Worm (Caenorhabditis elegans): ENCODE data around the gene R05F9.9.
"Not testable (repeated sequence)": the region's sequence is repeated elsewhere in the genome, so short reads cannot be mapped to it uniquely, and the experiment has no call there.

The R05F9.9 gene

DNA sequence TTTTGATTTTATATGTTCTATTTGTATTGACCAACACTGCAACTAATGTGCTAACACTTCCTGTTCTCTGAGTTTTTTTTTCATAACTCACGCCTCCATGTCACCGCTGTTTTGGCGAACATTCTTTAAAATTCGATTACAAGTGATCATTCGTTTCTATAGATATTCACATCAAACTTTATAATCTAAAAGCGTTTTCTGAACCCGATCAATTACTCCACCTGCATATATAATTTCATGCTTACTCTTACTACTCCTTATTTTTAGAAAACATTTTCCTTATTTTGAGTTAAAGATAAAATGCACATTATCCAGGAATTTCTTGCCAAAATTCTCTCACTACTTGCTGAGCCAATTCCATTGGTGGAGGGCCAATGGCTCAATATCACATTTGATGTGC is 15.9 kb downstream of the R05F9.9 start, which contains the start of gene R05F9.7:
R05F9.7 (plus strand) TSS at position 301 of the 400 bp plus-strand sequence.
- TF ChIP-seq unc-62 (GFP tag; optimal IDR thresholded peaks at IDR 0.05): no peak

ce11 chrII:4884403-4884802 is 17.5 kb downstream of the R05F9.9 start:
- no peak for TF ChIP-seq unc-62 (GFP tag; optimal IDR thresholded peaks at IDR 0.05)

- TF ChIP-seq unc-62 (GFP tag; optimal IDR thresholded peaks at IDR 0.05): no peak
These were observed 18.5 kb downstream of the R05F9.9 start, which contains the start of gene gst-8 for ce11 chrII:4883412-4883811. Gene gst-8, plus strand, starts transcription at chrII:4883712.

ce11 chrII:4882498-4882897 is 19.4 kb downstream of the R05F9.9 start:
- TF ChIP-seq unc-62 (GFP tag; optimal IDR thresholded peaks at IDR 0.05): no peak

- no peak for TF ChIP-seq unc-62 (GFP tag; optimal IDR thresholded peaks at IDR 0.05)
These were observed 20.2 kb downstream of the R05F9.9 start, which contains the start of gene gst-7 for ce11 chrII:4881727-4882126. Gene gst-7, plus strand, starts transcription at chrII:4882062.

DNA sequence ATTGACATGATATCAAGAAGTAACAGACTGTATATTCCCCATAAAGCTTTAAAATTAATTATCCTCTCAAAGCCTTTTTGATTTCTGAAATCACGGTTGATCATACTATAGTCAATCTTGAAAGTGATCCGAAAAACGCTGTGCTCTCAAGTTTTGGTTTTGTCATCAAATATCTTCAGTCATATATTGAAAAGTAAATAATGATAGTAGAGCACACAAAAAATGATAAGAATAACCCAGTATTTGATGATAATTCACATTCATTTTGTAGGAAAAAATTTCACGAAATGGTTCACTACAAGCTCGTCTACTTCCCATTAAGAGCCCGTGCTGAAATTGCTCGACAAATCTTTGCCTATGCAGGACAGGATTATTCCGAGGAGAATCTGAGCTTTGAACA is 22.3 kb downstream of the R05F9.9 start, which contains the start of gene gst-6:
gst-6 (plus strand) TSS at position 263 of the 400 bp plus-strand sequence.
- no peak for TF ChIP-seq unc-62 (GFP tag; optimal IDR thresholded peaks at IDR 0.05)

- TF ChIP-seq unc-62 (GFP tag; optimal IDR thresholded peaks at IDR 0.05): no peak
These were observed 25.8 kb downstream of the R05F9.9 start, which contains the start of gene F11G11.13 for ce11 chrII:4876091-4876490. Gene F11G11.13, minus strand, starts transcription at chrII:4876179.

DNA sequence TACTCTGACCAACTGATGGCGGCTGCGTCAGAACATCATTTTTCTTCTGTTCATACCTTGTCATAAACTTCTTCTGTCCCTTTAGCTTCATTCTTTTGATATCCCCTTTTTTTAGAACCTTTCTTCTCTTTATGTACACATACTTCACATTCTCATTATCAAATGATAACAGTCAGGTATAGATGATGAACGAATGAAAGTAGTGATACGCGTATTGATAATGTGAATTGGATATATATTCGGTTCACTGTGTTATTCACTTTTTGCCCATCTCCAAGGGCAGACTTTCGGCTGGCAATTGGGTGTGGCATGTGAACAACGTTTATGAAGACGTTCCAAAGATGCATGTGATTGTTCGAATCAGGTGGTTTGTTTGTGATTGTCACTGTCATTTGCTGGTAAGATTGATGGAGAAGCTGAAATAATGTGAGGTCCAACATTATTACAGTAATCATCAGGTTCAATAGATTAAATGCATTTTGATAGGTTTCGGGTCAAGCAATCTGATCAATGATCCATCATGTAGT is 27.5 kb downstream of the R05F9.9 start, which contains the start of gene F11G11.15:
F11G11.15 (plus strand) TSS at position 511 of the 527 bp plus-strand sequence.
- TF ChIP-seq unc-62 (GFP tag; optimal IDR thresholded peaks at IDR 0.05): no peak

ce11 chrII:4873029-4873428 is 28.9 kb downstream of the R05F9.9 start, which contains the start of gene col-73:
Gene col-73, minus strand, starts transcription at chrII:4873129.
- TF ChIP-seq unc-62 (GFP tag; optimal IDR thresholded peaks at IDR 0.05): no peak

DNA sequence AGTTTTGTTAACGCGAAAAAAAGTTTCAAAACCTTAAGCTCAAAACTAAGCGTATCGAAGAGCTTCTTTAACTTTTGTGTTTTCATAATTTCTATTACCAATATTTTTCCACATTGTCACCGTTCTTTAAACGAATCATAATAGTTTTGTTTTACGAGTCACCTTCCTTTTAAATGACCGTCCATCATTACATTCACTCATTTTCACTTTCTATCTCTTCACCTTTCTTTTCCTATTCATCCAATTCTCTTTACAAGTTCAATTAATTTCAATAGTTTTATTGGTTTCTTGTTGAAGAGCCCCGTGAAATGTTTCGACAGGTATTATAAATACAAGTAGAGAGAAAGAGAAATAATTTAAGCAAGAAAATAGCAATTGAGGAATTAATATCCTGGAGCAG is 30.1 kb downstream of the R05F9.9 start:
- no peak for TF ChIP-seq unc-62 (GFP tag; optimal IDR thresholded peaks at IDR 0.05)

ce11 chrII:4870691-4871090 is 31.2 kb downstream of the R05F9.9 start, which contains the start of gene col-20:
Gene col-20, minus strand, starts transcription at chrII:4870791.
- TF ChIP-seq unc-62 (GFP tag; optimal IDR thresholded peaks at IDR 0.05): no peak

DNA sequence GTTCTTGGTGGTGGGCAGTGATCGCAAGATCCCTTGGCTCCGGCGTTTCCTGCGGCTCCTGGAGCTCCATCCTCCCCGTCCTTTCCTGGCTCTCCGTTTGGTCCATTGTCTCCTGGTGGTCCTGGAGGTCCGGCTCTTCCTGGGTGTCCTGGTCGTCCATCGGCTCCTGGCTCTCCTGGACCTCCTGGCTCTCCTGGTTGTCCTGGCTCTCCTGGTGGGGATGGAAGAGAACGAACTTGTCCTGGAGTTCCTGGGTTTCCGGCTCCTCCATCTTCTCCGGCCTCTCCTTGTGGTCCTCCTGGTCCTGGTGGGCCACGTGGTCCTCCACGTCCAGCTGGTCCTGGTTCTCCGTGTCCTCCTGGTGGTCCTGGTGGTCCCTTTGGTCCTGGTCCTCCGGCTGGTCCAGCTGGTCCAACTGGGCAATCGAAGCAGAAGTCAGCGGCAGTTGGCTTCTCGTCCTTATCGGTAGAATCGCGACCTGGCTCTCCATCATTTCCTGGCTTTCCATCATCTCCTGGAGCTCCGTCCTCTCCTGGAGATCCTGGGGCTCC is 32.0 kb downstream of the R05F9.9 start:
- TF ChIP-seq unc-62 (GFP tag; optimal IDR thresholded peaks at IDR 0.05): no peak

DNA sequence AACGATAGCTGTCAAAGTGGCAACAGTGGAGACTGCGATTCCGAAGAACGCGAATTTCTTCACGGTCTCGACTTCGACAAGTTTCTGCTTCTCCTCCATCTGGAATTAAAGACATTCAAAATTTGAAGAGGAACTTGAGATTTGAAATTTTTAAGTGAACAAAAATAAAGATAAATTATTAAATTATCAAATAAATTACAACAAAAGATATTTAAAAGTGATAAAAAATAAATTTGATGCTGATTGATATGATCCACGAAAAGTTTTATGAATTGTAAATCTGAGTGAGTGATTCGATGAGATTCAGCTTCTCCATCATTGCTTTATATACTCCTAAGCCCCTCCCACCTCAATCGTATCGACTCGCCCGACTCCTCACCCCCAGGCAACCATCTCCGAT is 34.4 kb downstream of the R05F9.9 start, which contains the start of gene col-17:
col-17 (minus strand) TSS at position 101 of the 400 bp plus-strand sequence.
- TF ChIP-seq unc-62 (GFP tag; optimal IDR thresholded peaks at IDR 0.05): no peak

DNA sequence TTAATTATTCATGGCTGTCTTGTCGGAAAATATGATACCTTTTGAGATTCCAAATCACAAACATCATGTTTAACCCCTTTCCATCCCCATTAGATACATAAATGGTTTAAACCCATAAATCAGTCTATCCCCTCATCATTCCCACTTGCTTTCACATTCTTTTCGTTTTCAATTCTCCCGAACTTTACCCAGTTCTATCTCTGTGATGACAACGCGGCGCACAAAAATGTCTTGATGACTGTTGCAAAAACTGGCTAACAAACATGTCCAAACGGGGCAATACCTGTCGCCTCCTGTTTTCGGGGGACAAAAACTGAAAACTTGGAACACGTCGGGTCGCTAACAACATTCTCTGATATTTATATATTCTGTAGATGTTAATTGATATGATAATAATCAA is 35.9 kb downstream of the R05F9.9 start:
- no peak for TF ChIP-seq unc-62 (GFP tag; optimal IDR thresholded peaks at IDR 0.05)

ce11 chrII:4863357-4863756 is 38.5 kb downstream of the R05F9.9 start, which contains the start of the genes mpst-4 and F11G11.14:
Gene mpst-4, minus strand, starts transcription at chrII:4863457.
Gene F11G11.14, plus strand, starts transcription at chrII:4863681.
- TF ChIP-seq unc-62 (GFP tag; optimal IDR thresholded peaks at IDR 0.05): no peak

- TF ChIP-seq unc-62 (GFP tag; optimal IDR thresholded peaks at IDR 0.05): not testable (repeated sequence)
These were observed 41.6 kb downstream of the R05F9.9 start, which contains the start of the genes nspd-5 and F11G11.4 for ce11 chrII:4860260-4860659. Gene nspd-5, minus strand, starts transcription at chrII:4860360. Gene F11G11.4, plus strand, starts transcription at chrII:4860594.

DNA sequence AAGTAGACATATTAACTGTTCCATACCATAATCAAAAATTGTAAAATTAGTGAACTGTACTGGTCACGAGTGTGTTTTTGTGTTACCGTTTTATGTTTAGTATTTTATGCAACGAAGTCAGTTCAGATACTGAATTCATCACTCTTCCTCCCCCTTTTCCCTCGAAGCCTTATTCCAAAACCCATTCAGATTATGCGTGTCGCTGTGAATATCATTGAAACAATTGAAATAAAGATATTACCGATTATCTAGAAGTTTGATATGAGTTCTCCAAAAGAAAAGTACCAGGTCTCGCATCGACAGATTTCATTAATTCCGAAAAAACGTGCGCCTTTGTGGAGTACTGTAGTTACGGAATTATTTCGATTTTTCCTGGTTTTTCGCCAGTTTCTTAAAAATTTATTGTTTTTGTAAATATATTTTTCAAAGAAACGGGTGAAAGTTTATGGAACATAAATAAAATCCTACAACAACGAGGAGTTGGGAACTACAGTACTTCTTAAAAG is 42.9 kb downstream of the R05F9.9 start:
- no peak for TF ChIP-seq unc-62 (GFP tag; optimal IDR thresholded peaks at IDR 0.05)
